Worm (Caenorhabditis elegans): ENCODE results near the gene ZC8.6.

ce11 chrX:5031742-5032141 is 34.3 kb upstream of the ZC8.6 start:
- TF ChIP-seq lsy-12 (tag; optimal IDR thresholded peaks at IDR 0.05) (no peak), nhr-25 (tag; optimal IDR thresholded peaks at IDR 0.05) (no peak), unc-62 (GFP tag; optimal IDR thresholded peaks at IDR 0.05) (no peak)

Data from whole organism, L3 larva.